Worm (Caenorhabditis elegans) whole organism, late embryonic: ENCODE results near the gene sas-7.

Source experiments
- C38D4.7 ChIP-seq: fragments of 200-800 bp; sonication (Bioruptor generic); optimal IDR thresholded peaks from 2 replicates; lab custom pipeline; 2018; ENCODE audit warnings: mild to moderate bottlenecking, missing genetic modification characterization, moderate library complexity, missing compliant biosample characterization
- ahr-1 ChIP-seq: sonication (generic microtip); optimal IDR thresholded peaks from 2 replicates; lab custom pipeline; 2016; ENCODE audit warnings: missing genetic modification characterization, missing compliant biosample characterization
- ama-1 ChIP-seq: fragments of 150-350 bp; optimal IDR thresholded peaks from 2 replicates; lab custom pipeline; 2014
- ceh-45 ChIP-seq: fragments of 200-800 bp; sonication (Bioruptor generic); IDR thresholded peaks from 2 replicates; pipeline ENCODE4 v1.3.6; 2022; ENCODE audit warnings: missing genetic modification reagents, missing genetic modification characterization, missing compliant biosample characterization
- ceh-48 ChIP-seq: sonication (generic microtip); optimal IDR thresholded peaks from 2 replicates; lab custom pipeline; 2016; ENCODE audit warnings: missing genetic modification characterization, inconsistent platforms, missing compliant biosample characterization
- ceh-6 ChIP-seq: fragments of 200-800 bp; sonication (Bioruptor generic); optimal IDR thresholded peaks from 2 replicates; lab custom pipeline; 2018; ENCODE audit warnings: mild to moderate bottlenecking, missing genetic modification characterization, missing compliant biosample characterization
- elt-2 ChIP-seq: sonication (generic microtip); optimal IDR thresholded peaks from 2 replicates; lab custom pipeline; 2016; ENCODE audit warnings: missing genetic modification reagents, missing genetic modification characterization, missing compliant biosample characterization
- fkh-10 ChIP-seq: fragments of 150-350 bp; optimal IDR thresholded peaks from 2 replicates; lab custom pipeline; 2014; ENCODE audit warnings: missing biosample characterization, missing genetic modification reagents, missing genetic modification characterization
- hlh-13 ChIP-seq: fragments of 200-800 bp; sonication (Bioruptor generic); optimal IDR thresholded peaks from 2 replicates; lab custom pipeline; 2018; ENCODE audit warnings: mild to moderate bottlenecking, missing genetic modification characterization, missing compliant biosample characterization
- nhr-232 ChIP-seq: sonication (generic microtip); optimal IDR thresholded peaks from 2 replicates; lab custom pipeline; 2016; ENCODE audit warnings: missing genetic modification characterization, missing compliant biosample characterization
- pha-4 ChIP-seq: fragments of 150-350 bp; optimal IDR thresholded peaks from 2 replicates; lab custom pipeline; 2018; ENCODE audit warnings: missing biosample characterization, missing genetic modification reagents, missing genetic modification characterization
- tbx-7 ChIP-seq: sonication (generic microtip); optimal IDR thresholded peaks from 2 replicates; lab custom pipeline; 2016; ENCODE audit warnings: missing genotype, missing genetic modification characterization, missing compliant biosample characterization
- unc-55 ChIP-seq: sonication (generic microtip); optimal IDR thresholded peaks from 2 replicates; lab custom pipeline; 2017; ENCODE audit warnings: missing biosample characterization, missing genetic modification reagents, missing genetic modification characterization

ce11 chrIII:10284214-10284613 lies 36.6 kb upstream of the sas-7 start:
- TF ChIP-seq hlh-13 (GFP tag; lab: Kevin White, UChicago) (no peak), ama-1 (lab: Kevin White, UChicago) (no peak), ceh-6 (peak; percentile 18), pha-4 (tag; lab: Kevin White, UChicago) (no peak), ceh-45 (GFP tag; lab: Robert Waterston, UW) (no peak), tbx-7 (tag; lab: Kevin White, UChicago) (no peak), unc-55 (GFP tag; lab: Kevin White, UChicago) (no peak), nhr-232 (tag; lab: Kevin White, UChicago) (no peak), fkh-10 (GFP tag; lab: Kevin White, UChicago) (peak; percentile 71), C38D4.7 (GFP tag; lab: Kevin White, UChicago) (no peak), ahr-1 (tag; lab: Kevin White, UChicago) (no peak), ceh-48 (peak; percentile 73), elt-2 (no peak)
